Worm (Caenorhabditis elegans) whole organism, L1 larva: ENCODE data around the gene rpc-2.

Experiments used
- C16A3.4 ChIP-seq: fragments of 150-350 bp; optimal IDR thresholded peaks from 2 replicates; lab custom pipeline; 2014; ENCODE audit warnings: missing biosample characterization, missing genetic modification characterization
- blmp-1 ChIP-seq: fragments of 150-350 bp; optimal IDR thresholded peaks from 2 replicates; lab custom pipeline; 2014; ENCODE audit warnings: missing biosample characterization, missing genetic modification characterization
- fos-1 ChIP-seq: fragments of 150-350 bp; optimal IDR thresholded peaks from 2 replicates; lab custom pipeline; 2014; ENCODE audit warnings: missing biosample characterization, missing genetic modification characterization

DNA sequence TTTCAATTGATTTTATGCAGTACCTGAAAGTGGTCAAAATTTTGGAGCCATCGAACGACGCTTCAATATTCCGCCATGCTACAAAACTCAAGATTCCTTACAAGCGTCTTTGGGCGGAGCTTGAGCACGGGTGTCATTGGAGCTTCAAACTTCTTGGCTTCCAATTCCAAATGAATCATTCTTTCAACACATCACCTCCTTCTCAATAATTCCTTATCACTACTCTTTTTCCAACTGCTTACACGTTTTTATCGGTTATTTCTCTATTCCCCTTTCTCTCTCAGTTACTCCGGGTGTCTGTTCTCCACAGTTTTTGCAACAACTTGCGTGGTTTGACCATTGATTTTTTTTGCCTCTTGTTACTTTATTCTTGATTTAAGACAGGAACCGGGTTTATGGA is 10.4 kb upstream of the rpc-2 start, which contains the start of gene F09F7.5:
- TF ChIP-seq C16A3.4 (no peak), fos-1 (tag; lab: Kevin White, UChicago) (no peak), blmp-1 (tag; lab: Kevin White, UChicago) (no peak)
